Worm (Caenorhabditis elegans): ENCODE results near the gene R12C12.10.

DNA sequence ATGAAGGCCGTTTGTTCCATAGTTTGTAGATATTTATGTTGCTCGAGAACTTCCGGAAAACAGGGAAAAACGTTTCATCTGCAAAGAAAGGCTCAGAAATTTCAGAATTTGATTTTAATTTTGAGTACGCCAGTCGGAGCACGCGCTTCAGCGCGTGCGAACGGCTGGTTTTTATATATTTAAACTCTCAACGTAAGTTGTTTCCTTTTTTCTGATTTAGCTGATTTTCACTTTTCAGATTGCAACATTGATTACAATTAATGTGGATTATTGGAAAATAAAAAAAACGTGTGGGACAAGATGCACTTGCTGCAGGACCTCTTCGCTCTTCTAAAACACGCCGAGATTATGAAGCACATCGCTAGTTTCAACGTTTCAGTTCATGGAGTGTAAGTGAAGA, 39.6 kb upstream of the R12C12.10 start, which contains the start of gene F21H12.3:
- TF ChIP-seq W03F9.2 (tag; optimal IDR thresholded peaks at IDR 0.05) (no peak), dao-5 (tag; optimal IDR thresholded peaks at IDR 0.05) (no peak)
